Fruit fly (Drosophila melanogaster) whole organism, wandering third instar larva: Measurements from ENCODE around the gene CG32221.

Experiments used
- CG9705 ChIP-seq: fragments of 200-800 bp; sonication (Bioruptor generic); optimal IDR thresholded peaks from 2 replicates; lab custom pipeline; 2018; ENCODE audit warnings: missing biosample characterization, mild to moderate bottlenecking, missing genetic modification characterization
- Dfd ChIP-seq: fragments of >200 bp; optimal IDR thresholded peaks from 2 replicates; lab custom pipeline; 2017; ENCODE audit warnings: missing biosample characterization, missing genetic modification characterization
- Hnf4 ChIP-seq: fragments of 200-800 bp; sonication (Bioruptor generic); optimal IDR thresholded peaks from 2 replicates; lab custom pipeline; 2016; ENCODE audit warnings: missing biosample characterization, mild to moderate bottlenecking, missing genetic modification characterization
- Hr78 ChIP-seq: fragments of >200 bp; optimal IDR thresholded peaks from 2 replicates; lab custom pipeline; 2017; ENCODE audit warnings: missing biosample characterization, missing genetic modification characterization
- OdsH ChIP-seq: fragments of 200-800 bp; sonication (Bioruptor generic); optimal IDR thresholded peaks from 2 replicates; lab custom pipeline; 2016; ENCODE audit warnings: missing biosample characterization, mild to moderate bottlenecking, missing genetic modification characterization
- br ChIP-seq: fragments of 200-800 bp; sonication (Bioruptor generic); optimal IDR thresholded peaks from 2 replicates; lab custom pipeline; 2016; ENCODE audit warnings: missing biosample characterization, missing genetic modification characterization
- dl ChIP-seq, 2 experiments: fragments of 175-275, 200-275 bp in 1 of 2; fragments of 200-275 bp in 1 of 2; sonication (Bioruptor generic); optimal IDR thresholded peaks; lab custom pipeline; 2018; ENCODE audit warnings: mild to moderate bottlenecking in 2 of 2, missing biosample characterization in 2 of 2, missing genetic modification characterization in 2 of 2, moderate library complexity in 2 of 2; ENCODE audit not compliant: partially characterized antibody in 2 of 2, insufficient read depth in 1 of 2
- foxo ChIP-seq, 2 experiments: fragments of 200-800 bp; sonication (Bioruptor generic); optimal IDR thresholded peaks; 2 replicates in 1 of 2; 3 replicates in 1 of 2; lab custom pipeline; 2016 to 2017; ENCODE audit warnings: missing biosample characterization in 2 of 2, missing genetic modification characterization in 2 of 2
- fru ChIP-seq: fragments of 200-800 bp; sonication (Bioruptor generic); optimal IDR thresholded peaks from 3 replicates; lab custom pipeline; 2016; ENCODE audit warnings: missing biosample characterization, mild to moderate bottlenecking, missing genetic modification characterization
- h ChIP-seq: fragments of 200-800 bp; sonication (Bioruptor generic); optimal IDR thresholded peaks from 3 replicates; lab custom pipeline; 2016; ENCODE audit warnings: missing biosample characterization, mild to moderate bottlenecking, missing genetic modification characterization
- lola ChIP-seq: fragments of >200 bp; optimal IDR thresholded peaks from 2 replicates; lab custom pipeline; 2017; ENCODE audit warnings: missing biosample characterization, missing genetic modification characterization
- psq ChIP-seq: fragments of 200-800 bp; sonication (Bioruptor generic); optimal IDR thresholded peaks from 3 replicates; lab custom pipeline; 2017; ENCODE audit warnings: missing biosample characterization, mild to moderate bottlenecking, missing genetic modification characterization, moderate library complexity
- sv ChIP-seq: fragments of 200-800 bp; sonication (Bioruptor generic); optimal IDR thresholded peaks from 3 replicates; lab custom pipeline; 2016; ENCODE audit warnings: missing biosample characterization, missing genetic modification characterization

DNA sequence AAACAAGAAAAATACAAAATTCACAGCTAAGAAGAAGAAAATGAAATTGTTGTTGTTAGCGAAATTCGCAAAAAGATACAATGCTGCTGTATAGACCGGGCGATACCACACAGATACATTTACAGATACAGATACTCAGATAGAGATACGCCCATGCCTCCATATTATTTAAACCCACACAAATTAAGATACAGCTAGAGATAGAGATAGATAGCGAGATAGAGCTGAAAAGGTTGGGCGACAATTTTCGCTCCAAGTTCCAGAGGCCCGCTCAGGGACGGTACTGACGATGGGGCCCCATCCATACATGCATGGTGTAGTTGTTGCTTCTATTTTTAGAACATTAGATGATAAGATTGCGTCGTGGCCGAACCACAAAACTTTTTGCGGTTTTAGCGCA, 46.8 kb upstream of the CG32221 start:
- TF ChIP-seq foxo (GFP tag; optimal IDR thresholded peaks at IDR 0.05; lab: Kevin White, UChicago) (no peak), CG9705 (GFP tag; lab: Kevin White, UChicago) (no peak), lola (GFP tag; lab: Kevin White, UChicago) (no peak), h (GFP tag; lab: Kevin White, UChicago) (no peak), Hr78 (GFP tag; lab: Kevin White, UChicago) (no peak), br (GFP tag; lab: Kevin White, UChicago) (no peak), dl (GFP tag; optimal IDR thresholded peaks at IDR 0.05; lab: Kevin White, UChicago; ENCODE audit: insufficient read depth in 1 of 2, partially characterized antibody in 2 of 2) (no peak), psq (GFP tag; lab: Kevin White, UChicago) (no peak), OdsH (GFP tag; lab: Kevin White, UChicago) (no peak), Dfd (GFP tag; lab: Kevin White, UChicago) (no peak), sv (GFP tag; lab: Kevin White, UChicago) (no peak), fru (GFP tag; lab: Kevin White, UChicago) (no peak), Hnf4 (no peak)
